Worm (Caenorhabditis elegans) whole organism, mixed stage, embryonic: ENCODE data around the gene T24D5.3.

Source experiments
- M03D4.4 ChIP-seq: sonication (generic microtip); optimal IDR thresholded peaks from 2 replicates; lab custom pipeline; 2017; ENCODE audit warnings: mild to moderate bottlenecking, missing genetic modification characterization, missing compliant biosample characterization
- bed-3 ChIP-seq: fragments of 200-800 bp; sonication (Bioruptor generic); optimal IDR thresholded peaks from 3 replicates; lab custom pipeline; 2018; ENCODE audit warnings: mild to moderate bottlenecking, missing genetic modification characterization, moderate library complexity, missing compliant biosample characterization
- blmp-1 ChIP-seq: fragments of 150-350 bp; optimal IDR thresholded peaks from 2 replicates; lab custom pipeline; 2014; ENCODE audit warnings: missing biosample characterization, missing genetic modification characterization
- ceh-39 ChIP-seq: fragments of 150-350 bp; optimal IDR thresholded peaks from 2 replicates; lab custom pipeline; 2014; ENCODE audit warnings: missing biosample characterization, missing genetic modification characterization
- ceh-43 ChIP-seq: fragments of 200-800 bp; sonication (Bioruptor generic); optimal IDR thresholded peaks from 2 replicates; lab custom pipeline; 2018; ENCODE audit warnings: mild to moderate bottlenecking, missing genetic modification characterization, moderate library complexity, missing compliant biosample characterization
- ceh-83 ChIP-seq: fragments of 200-800 bp; sonication (Bioruptor generic); optimal IDR thresholded peaks from 2 replicates; lab custom pipeline; 2018; ENCODE audit warnings: mild to moderate bottlenecking, missing genetic modification characterization, missing compliant biosample characterization
- ces-1 ChIP-seq: fragments of 150-350 bp; optimal IDR thresholded peaks from 2 replicates; lab custom pipeline; 2014; ENCODE audit warnings: missing biosample characterization, missing genetic modification reagents, missing genetic modification characterization
- cnd-1 ChIP-seq: fragments of 200-800 bp; sonication (Bioruptor generic); optimal IDR thresholded peaks from 2 replicates; lab custom pipeline; 2018; ENCODE audit warnings: mild to moderate bottlenecking, missing genetic modification characterization, missing compliant biosample characterization
- drap-1 ChIP-seq: fragments of 200-800 bp; sonication (Bioruptor generic); optimal IDR thresholded peaks from 3 replicates; lab custom pipeline; 2018; ENCODE audit warnings: mild to moderate bottlenecking, missing genetic modification characterization, missing compliant biosample characterization
- elt-1 ChIP-seq: sonication (generic microtip); optimal IDR thresholded peaks from 2 replicates; lab custom pipeline; 2017; ENCODE audit warnings: missing genetic modification characterization, mild to moderate bottlenecking, missing compliant biosample characterization, antibody characterized with exemption, moderate library complexity, borderline replicate concordance; ENCODE audit not compliant: insufficient read depth
- elt-3 ChIP-seq: fragments of 150-350 bp; optimal IDR thresholded peaks from 2 replicates; lab custom pipeline; 2014; ENCODE audit warnings: missing biosample characterization, missing genetic modification characterization
- flh-1 ChIP-seq: fragments of 200-800 bp; sonication (Bioruptor generic); optimal IDR thresholded peaks from 2 replicates; lab custom pipeline; 2018; ENCODE audit warnings: mild to moderate bottlenecking, missing genetic modification characterization, moderate library complexity, missing compliant biosample characterization
- ham-2 ChIP-seq: fragments of 200-800 bp; sonication (Bioruptor generic); optimal IDR thresholded peaks from 2 replicates; lab custom pipeline; 2018; ENCODE audit warnings: mild to moderate bottlenecking, missing genetic modification characterization, missing compliant biosample characterization
- hlh-1 ChIP-seq: fragments of 150-350 bp; optimal IDR thresholded peaks from 2 replicates; lab custom pipeline; 2014; ENCODE audit warnings: missing biosample characterization, missing genetic modification reagents, missing genetic modification characterization
- lin-13 ChIP-seq: fragments of 150-350 bp; optimal IDR thresholded peaks from 2 replicates; lab custom pipeline; 2014; ENCODE audit warnings: missing biosample characterization, missing genetic modification characterization
- lin-32 ChIP-seq: fragments of 200-800 bp; sonication (Bioruptor generic); optimal IDR thresholded peaks from 2 replicates; lab custom pipeline; 2018; ENCODE audit warnings: mild to moderate bottlenecking, missing genetic modification characterization, missing compliant biosample characterization
- lsy-2 ChIP-seq: fragments of 150-350 bp; optimal IDR thresholded peaks from 2 replicates; lab custom pipeline; 2014; ENCODE audit warnings: missing biosample characterization, missing genetic modification characterization
- mab-5 ChIP-seq: fragments of 150-350 bp; optimal IDR thresholded peaks from 2 replicates; lab custom pipeline; 2014; ENCODE audit warnings: missing biosample characterization, missing genetic modification characterization
- mep-1 ChIP-seq: fragments of 150-350 bp; optimal IDR thresholded peaks from 2 replicates; lab custom pipeline; 2017; ENCODE audit warnings: missing biosample characterization, missing genetic modification reagents, missing genetic modification characterization, inconsistent platforms
- mls-2 ChIP-seq: sonication (generic microtip); optimal IDR thresholded peaks from 2 replicates; lab custom pipeline; 2016; ENCODE audit warnings: mild to moderate bottlenecking, missing genetic modification characterization, moderate library complexity, missing compliant biosample characterization
- nhr-12 ChIP-seq: fragments of 150-350 bp; optimal IDR thresholded peaks from 2 replicates; lab custom pipeline; 2014; ENCODE audit warnings: missing biosample characterization, missing genetic modification characterization
- nhr-2 ChIP-seq: fragments of 150-350 bp; optimal IDR thresholded peaks from 2 replicates; lab custom pipeline; 2014; ENCODE audit warnings: missing biosample characterization, missing genetic modification characterization
- nhr-237 ChIP-seq: fragments of 150-350 bp; optimal IDR thresholded peaks from 2 replicates; lab custom pipeline; 2014; ENCODE audit warnings: missing biosample characterization, missing genetic modification characterization
- nhr-28 ChIP-seq: fragments of 150-350 bp; optimal IDR thresholded peaks from 2 replicates; lab custom pipeline; 2014; ENCODE audit warnings: missing biosample characterization, missing genetic modification characterization
- nhr-76 ChIP-seq: sonication (generic microtip); optimal IDR thresholded peaks from 2 replicates; lab custom pipeline; 2017; ENCODE audit warnings: missing biosample characterization, missing genetic modification characterization
- pha-4 ChIP-seq: fragments of 150-350 bp; optimal IDR thresholded peaks from 2 replicates; lab custom pipeline; 2018; ENCODE audit warnings: missing biosample characterization, missing genetic modification reagents, missing genetic modification characterization
- sem-2 ChIP-seq: fragments of 200-800 bp; sonication (Bioruptor generic); optimal IDR thresholded peaks from 2 replicates; lab custom pipeline; 2018; ENCODE audit warnings: mild to moderate bottlenecking, missing genetic modification characterization, missing compliant biosample characterization
- snpc-4 ChIP-seq: fragments of 150-350 bp; optimal IDR thresholded peaks from 2 replicates; lab custom pipeline; 2014; ENCODE audit warnings: missing biosample characterization, missing genetic modification characterization
- sptf-1 ChIP-seq: sonication (generic microtip); optimal IDR thresholded peaks from 2 replicates; lab custom pipeline; 2017; ENCODE audit warnings: mild to moderate bottlenecking, missing genetic modification characterization, moderate library complexity, missing compliant biosample characterization
- tbx-8 ChIP-seq: fragments of 200-800 bp; sonication (Bioruptor generic); optimal IDR thresholded peaks from 2 replicates; lab custom pipeline; 2018; ENCODE audit warnings: mild to moderate bottlenecking, missing genetic modification characterization, moderate library complexity, missing compliant biosample characterization
- unc-120 ChIP-seq: sonication (generic microtip); optimal IDR thresholded peaks from 2 replicates; lab custom pipeline; 2017; ENCODE audit warnings: missing genetic modification characterization, missing compliant biosample characterization; ENCODE audit not compliant: poor library complexity, severe bottlenecking
- unc-39 ChIP-seq: fragments of 150-350 bp; optimal IDR thresholded peaks from 2 replicates; lab custom pipeline; 2014; ENCODE audit warnings: missing biosample characterization, missing genetic modification characterization
- unc-62 ChIP-seq: fragments of 150-350 bp; optimal IDR thresholded peaks from 2 replicates; lab custom pipeline; 2014; ENCODE audit warnings: missing biosample characterization, missing genetic modification reagents, missing genetic modification characterization
- zip-8 ChIP-seq: fragments of 150-350 bp; optimal IDR thresholded peaks from 2 replicates; lab custom pipeline; 2014; ENCODE audit warnings: missing biosample characterization, missing genetic modification characterization
- ztf-11 ChIP-seq: fragments of 150-350 bp; optimal IDR thresholded peaks from 2 replicates; lab custom pipeline; 2014; ENCODE audit warnings: missing biosample characterization, missing genetic modification characterization

T24D5.3 gene

DNA sequence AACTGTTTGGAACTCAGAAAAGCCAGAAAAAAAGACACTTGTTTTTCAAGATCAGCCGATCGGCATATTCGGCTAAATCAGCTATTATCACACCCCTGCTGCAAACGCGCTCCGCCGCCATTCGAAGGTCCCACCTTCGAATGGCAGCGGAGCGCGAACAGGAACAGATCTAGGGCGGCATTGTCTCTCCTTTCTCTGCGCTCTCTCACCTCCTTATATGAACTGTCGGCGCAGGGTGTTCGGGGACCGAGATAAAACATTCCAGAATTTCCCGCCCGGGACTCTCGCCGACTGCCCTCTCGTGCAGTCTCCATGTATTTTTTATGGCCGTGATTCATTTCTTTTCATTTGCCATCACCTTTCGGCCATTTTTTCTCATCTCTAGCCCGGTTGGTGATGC is 38.6 kb downstream of the T24D5.3 start:
- TF ChIP-seq nhr-2 (tag; lab: Kevin White, UChicago) (peak; percentile 55), nhr-237 (tag; lab: Kevin White, UChicago) (no peak), cnd-1 (tag; lab: Kevin White, UChicago) (no peak), blmp-1 (tag; lab: Kevin White, UChicago) (no peak)

DNA sequence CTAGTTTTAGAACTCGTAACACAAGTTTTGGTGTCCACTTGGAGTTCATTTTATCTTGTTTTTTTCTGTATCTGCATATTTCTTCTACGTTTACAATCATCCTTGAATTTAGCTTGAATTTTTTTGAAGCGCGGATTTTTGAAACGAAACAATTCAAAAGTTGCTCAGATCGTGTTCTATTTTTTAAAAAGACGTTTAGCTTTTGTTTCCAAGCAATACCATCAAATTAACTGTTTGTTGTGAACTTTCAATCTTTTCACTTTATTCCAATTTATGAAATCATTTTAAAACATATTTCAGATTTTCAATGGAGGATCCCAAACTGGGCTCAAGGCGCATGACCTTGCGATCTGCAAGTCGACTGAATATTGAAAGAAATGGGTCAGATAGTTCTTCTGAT is 39.3 kb downstream of the T24D5.3 start, which contains the start of gene R09A8.2:
R09A8.2 (plus strand) TSS at position 301 of the 400 bp plus-strand sequence.
- no peak for TF ChIP-seq ces-1 (GFP tag; lab: Kevin White, UChicago)
- no peak for TF ChIP-seq unc-62 (GFP tag; lab: Kevin White, UChicago)
- no peak for TF ChIP-seq ceh-83 (GFP tag; lab: Kevin White, UChicago)
- no peak for TF ChIP-seq mab-5 (tag; lab: Kevin White, UChicago)
- TF ChIP-seq, all 35 proteins: peak for 0

DNA sequence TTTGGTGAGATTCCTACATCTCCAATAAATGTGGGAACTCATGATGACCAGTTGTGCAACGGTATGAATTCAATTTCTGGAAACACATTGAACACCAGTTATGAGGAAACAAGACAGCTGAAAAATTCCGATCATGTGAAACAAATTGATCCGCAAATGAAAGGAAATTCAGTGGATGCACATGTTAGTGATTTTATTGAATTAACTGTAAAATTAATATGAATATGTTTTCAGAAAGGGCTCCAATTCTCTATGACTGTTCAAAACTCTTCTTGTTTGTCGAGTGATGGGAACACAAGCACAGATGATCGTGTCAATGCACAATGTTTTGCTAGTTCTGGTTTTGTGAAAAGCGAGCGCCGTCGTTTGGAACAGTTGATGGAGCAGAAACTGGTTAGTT is 40.4 kb downstream of the T24D5.3 start:
- no peak for TF ChIP-seq ceh-39
- TF ChIP-seq unc-120 (tag; lab: Kevin White, UChicago): no peak
- no peak for TF ChIP-seq mab-5 (tag; lab: Kevin White, UChicago)
- TF ChIP-seq sem-2 (GFP tag; lab: Kevin White, UChicago): no peak
- TF ChIP-seq unc-39 (tag; lab: Kevin White, UChicago): no peak
- no peak for TF ChIP-seq lsy-2 (tag; lab: Kevin White, UChicago)
- TF ChIP-seq M03D4.4 (tag; lab: Kevin White, UChicago): no peak
- no peak for TF ChIP-seq nhr-2 (tag; lab: Kevin White, UChicago)
- no peak for TF ChIP-seq cnd-1 (tag; lab: Kevin White, UChicago)
- no peak for TF ChIP-seq drap-1 (GFP tag; lab: Kevin White, UChicago)
- TF ChIP-seq ces-1 (GFP tag; lab: Kevin White, UChicago): no peak
- no peak for TF ChIP-seq ham-2 (GFP tag; lab: Kevin White, UChicago)
- no peak for TF ChIP-seq nhr-76 (tag; lab: Kevin White, UChicago)
- TF ChIP-seq nhr-12 (tag; lab: Kevin White, UChicago): no peak
- no peak for TF ChIP-seq nhr-237 (tag; lab: Kevin White, UChicago)
- TF ChIP-seq sptf-1 (tag; lab: Kevin White, UChicago): no peak
- TF ChIP-seq lin-13 (tag; lab: Kevin White, UChicago): no peak
- TF ChIP-seq ztf-11 (tag; lab: Kevin White, UChicago): no peak
- TF ChIP-seq, all 35 proteins: peak for 0

DNA sequence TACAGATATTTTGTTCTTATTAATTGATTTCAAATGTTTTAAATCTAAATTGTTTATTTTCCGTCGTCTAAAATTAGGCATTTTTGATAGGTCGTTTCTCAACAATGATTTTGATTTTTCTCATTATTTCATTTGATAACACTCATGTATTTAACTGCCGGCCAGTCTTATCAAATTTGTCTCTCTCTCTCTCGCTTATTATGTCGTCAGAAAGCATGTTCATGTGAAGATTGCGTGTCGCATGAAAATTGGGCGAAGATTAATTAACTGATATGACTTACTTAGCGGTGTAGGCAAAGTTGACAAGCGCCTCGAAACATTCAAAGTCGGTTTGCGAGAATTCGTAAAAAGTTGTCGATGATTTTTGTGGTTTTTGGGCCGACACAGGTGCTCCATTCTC is 47.9 kb downstream of the T24D5.3 start:
- TF ChIP-seq elt-3 (tag; lab: Kevin White, UChicago) (no peak), mls-2 (tag; lab: Kevin White, UChicago) (no peak), M03D4.4 (tag; lab: Kevin White, UChicago) (no peak), snpc-4 (tag; lab: Kevin White, UChicago) (no peak), unc-120 (tag; lab: Kevin White, UChicago) (no peak), bed-3 (GFP tag; lab: Kevin White, UChicago) (no peak), ztf-11 (tag; lab: Kevin White, UChicago) (no peak), pha-4 (no peak), ceh-43 (GFP tag; lab: Kevin White, UChicago) (no peak), nhr-76 (tag; lab: Kevin White, UChicago) (no peak), ces-1 (GFP tag; lab: Kevin White, UChicago) (no peak), cnd-1 (tag; lab: Kevin White, UChicago) (no peak), flh-1 (GFP tag; lab: Kevin White, UChicago) (no peak)

DNA sequence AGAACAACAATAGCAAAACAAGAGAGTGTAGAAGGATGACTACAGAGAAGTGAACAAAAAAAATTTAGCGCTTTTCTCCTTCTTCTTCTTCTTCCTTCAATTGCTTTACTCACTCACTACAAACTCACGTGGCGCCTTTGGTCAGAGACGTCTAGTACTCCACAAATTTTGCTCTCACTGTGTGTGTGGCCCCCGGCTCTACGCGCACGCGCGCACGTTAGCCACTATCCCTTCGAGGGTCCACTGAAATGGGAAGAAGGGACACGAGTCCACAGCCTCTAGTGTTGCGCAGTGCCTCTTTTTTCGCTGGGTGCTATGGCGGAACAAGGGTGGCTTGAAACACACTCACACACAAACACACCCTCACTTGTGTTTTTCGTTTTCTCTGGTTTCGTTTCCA is 49.4 kb downstream of the T24D5.3 start:
- TF ChIP-seq nhr-28 (tag; lab: Kevin White, UChicago) (no peak), pha-4 (no peak), sem-2 (GFP tag; lab: Kevin White, UChicago) (peak; percentile 9), sptf-1 (tag; lab: Kevin White, UChicago) (peak; percentile 38), drap-1 (GFP tag; lab: Kevin White, UChicago) (no peak), lsy-2 (tag; lab: Kevin White, UChicago) (no peak), hlh-1 (tag; lab: Kevin White, UChicago) (no peak), M03D4.4 (tag; lab: Kevin White, UChicago) (peak; percentile 8), ces-1 (GFP tag; lab: Kevin White, UChicago) (peak; percentile 66), ceh-39 (no peak), blmp-1 (tag; lab: Kevin White, UChicago) (no peak), lin-32 (GFP tag; lab: Kevin White, UChicago) (no peak), mep-1 (tag; lab: Kevin White, UChicago) (no peak), elt-3 (tag; lab: Kevin White, UChicago) (no peak), nhr-237 (tag; lab: Kevin White, UChicago) (no peak), ceh-43 (GFP tag; lab: Kevin White, UChicago) (no peak), nhr-12 (tag; lab: Kevin White, UChicago) (no peak), mls-2 (tag; lab: Kevin White, UChicago) (peak; percentile 16), flh-1 (GFP tag; lab: Kevin White, UChicago) (no peak), snpc-4 (tag; lab: Kevin White, UChicago) (no peak), zip-8 (tag; lab: Kevin White, UChicago) (no peak), lin-13 (tag; lab: Kevin White, UChicago) (no peak), ham-2 (GFP tag; lab: Kevin White, UChicago) (no peak), elt-1 (no peak), ztf-11 (tag; lab: Kevin White, UChicago) (no peak), mab-5 (tag; lab: Kevin White, UChicago) (no peak), cnd-1 (tag; lab: Kevin White, UChicago) (no peak), bed-3 (GFP tag; lab: Kevin White, UChicago) (no peak), ceh-83 (GFP tag; lab: Kevin White, UChicago) (no peak), unc-120 (tag; lab: Kevin White, UChicago) (no peak), tbx-8 (GFP tag; lab: Kevin White, UChicago) (no peak), nhr-76 (tag; lab: Kevin White, UChicago) (no peak), unc-62 (GFP tag; lab: Kevin White, UChicago) (no peak), unc-39 (tag; lab: Kevin White, UChicago) (no peak), nhr-2 (tag; lab: Kevin White, UChicago) (no peak)
- TF ChIP-seq, all 35 proteins: peak for 5
